Fruit fly (Drosophila melanogaster): Measurements from ENCODE around the gene CG4907.

dm6 chr3R:22668622-22669021, 41.9 kb downstream of the CG4907 start:
- no peak for TF ChIP-seq GATAd (GFP tag; optimal IDR thresholded peaks at IDR 0.05)
- no peak for TF ChIP-seq Hr78 (GFP tag; optimal IDR thresholded peaks at IDR 0.05)
- no peak for TF ChIP-seq CG32264 (GFP tag; optimal IDR thresholded peaks at IDR 0.05)
- no peak for TF ChIP-seq Jra (GFP tag; optimal IDR thresholded peaks at IDR 0.05)
- no peak for TF ChIP-seq HLH106 (tag; optimal IDR thresholded peaks at IDR 0.05)
- no peak for TF ChIP-seq tai (GFP tag; optimal IDR thresholded peaks at IDR 0.05)
- no peak for TF ChIP-seq ey (GFP tag; optimal IDR thresholded peaks at IDR 0.05)
- TF ChIP-seq Abd-B (GFP tag; optimal IDR thresholded peaks at IDR 0.05), result no peak
- no peak for TF ChIP-seq brk (GFP tag; optimal IDR thresholded peaks at IDR 0.05)
- peak; percentile 9 for TF ChIP-seq psq (GFP tag; optimal IDR thresholded peaks at IDR 0.05)
- no peak for TF ChIP-seq Vsx2 (GFP tag; optimal IDR thresholded peaks at IDR 0.05; ENCODE audit: partially characterized antibody)
- TF ChIP-seq Hr83 (GFP tag; optimal IDR thresholded peaks at IDR 0.05; ENCODE audit: poor library complexity, severe bottlenecking), result no peak
- TF ChIP-seq dmrt93B (GFP tag; optimal IDR thresholded peaks at IDR 0.05), result no peak

Data from whole organism, wandering third instar larva.